Worm (Caenorhabditis elegans): ENCODE measurements around the gene symk-1.

ce11 chrV:8618738-8619137 lies 48.6 kb downstream of the symk-1 start, which contains the start of gene grd-5:
- TF ChIP-seq unc-39 (tag; optimal IDR thresholded peaks at IDR 0.05), result no peak
- no peak for TF ChIP-seq pha-4 (tag; optimal IDR thresholded peaks at IDR 0.05)
- TF ChIP-seq ceh-83 (GFP tag; optimal IDR thresholded peaks at IDR 0.05), result no peak
- no peak for TF ChIP-seq mep-1 (tag; optimal IDR thresholded peaks at IDR 0.05)
- TF ChIP-seq bed-3 (GFP tag; optimal IDR thresholded peaks at IDR 0.05), result no peak
- TF ChIP-seq snpc-4 (tag; optimal IDR thresholded peaks at IDR 0.05), result no peak
- TF ChIP-seq elt-1 (tag; optimal IDR thresholded peaks at IDR 0.05; ENCODE audit: borderline replicate concordance, insufficient read depth), result no peak

Data from whole organism, mixed stage, embryonic.